Worm (Caenorhabditis elegans): Measurements from ENCODE around the gene fbxl-2.

DNA sequence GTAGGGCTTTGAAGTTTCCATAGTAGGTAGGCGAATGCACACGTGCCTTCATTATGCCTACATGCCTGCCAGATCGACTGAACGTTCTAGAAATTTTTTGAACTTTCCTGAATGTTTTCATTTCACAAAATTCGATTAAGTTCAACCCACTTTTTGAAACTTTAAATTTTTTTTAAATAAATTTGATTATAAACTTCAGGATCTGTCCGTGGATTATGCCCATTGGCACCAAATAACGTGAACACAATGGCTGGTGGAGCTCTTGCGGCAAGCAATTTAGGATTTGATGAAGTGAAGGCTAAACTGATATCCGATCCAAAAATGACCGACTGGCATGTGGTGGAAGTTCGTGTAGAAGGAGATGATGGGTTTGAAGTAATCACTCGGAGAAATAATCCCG, 21.6 kb upstream of the fbxl-2 start, which contains the start of gene F17C8.7:
- TF ChIP-seq tab-1 (GFP tag; IDR thresholded peaks at IDR 0.05) (no peak), T22C8.4 (GFP tag; IDR thresholded peaks at IDR 0.05) (no peak), ztf-29 (GFP tag; IDR thresholded peaks at IDR 0.05) (no peak), med-1 (GFP tag; optimal IDR thresholded peaks at IDR 0.05; ENCODE audit: insufficient read depth) (no peak), flt-1 (GFP tag; IDR thresholded peaks at IDR 0.05) (no peak), klf-2 (GFP tag; conservative IDR thresholded peaks at IDR 0.05) (no peak), ztf-23 (GFP tag; IDR thresholded peaks at IDR 0.05) (no peak), ref-1 (GFP tag; conservative IDR thresholded peaks at IDR 0.05) (no peak)
